Worm (Caenorhabditis elegans) whole organism, L4/young adult: ENCODE results near the gene lido-18.

Source experiments
- dao-5 ChIP-seq: sonication (generic microtip); optimal IDR thresholded peaks from 2 replicates; lab custom pipeline; 2016; ENCODE audit warnings: missing genotype, missing genetic modification characterization, moderate library complexity, missing compliant biosample characterization
- him-1 ChIP-seq: sonication (generic microtip); optimal IDR thresholded peaks from 2 replicates; lab custom pipeline; 2016; ENCODE audit warnings: missing genotype, missing genetic modification reagents, missing genetic modification characterization, missing compliant biosample characterization

- TF ChIP-seq him-1, result no peak
- TF ChIP-seq dao-5 (tag; lab: Kevin White, UChicago), result no peak
These were observed 47.3 kb downstream of the lido-18 start, which contains the start of gene lin-13 for ce11 chrIII:7709391-7709790.
